Worm (Caenorhabditis elegans) whole organism, midembryonic: Measurements from ENCODE around the gene F56A8.8.

ENCODE experiments used
- flt-1 ChIP-seq: fragments of 200-800 bp; sonication (Bioruptor generic); IDR thresholded peaks from 2 replicates; pipeline ENCODE4 v1.3.6; 2022; ENCODE audit warnings: missing genetic modification characterization, missing compliant biosample characterization
- ref-1 ChIP-seq: fragments of 200-800 bp; sonication (Bioruptor generic); conservative IDR thresholded peaks from 2 replicates; pipeline ENCODE4 v1.3.6; 2022; ENCODE audit warnings: missing genetic modification reagents, missing genetic modification characterization, missing compliant biosample characterization
- tab-1 ChIP-seq: fragments of 200-800 bp; sonication (Bioruptor generic); IDR thresholded peaks from 2 replicates; pipeline ENCODE4 v1.3.6; 2022; ENCODE audit warnings: missing genetic modification characterization, missing compliant biosample characterization

ce11 chrIII:13305537-13305936, 20.0 kb downstream of the F56A8.8 start:
- no peak for TF ChIP-seq flt-1
- no peak for TF ChIP-seq tab-1 (GFP tag; lab: Robert Waterston, UW)
- TF ChIP-seq ref-1 (GFP tag; lab: Robert Waterston, UW) = no peak
